Fruit fly (Drosophila melanogaster) whole organism, embryonic: ENCODE measurements around the gene AsnRS.
A peak's percentile ranks its signal among the peaks of the same experiment; 100 is the strongest.

Source experiments
- CG10147 ChIP-seq: fragments of 200-800 bp; sonication (Bioruptor generic); optimal IDR thresholded peaks from 2 replicates; lab custom pipeline; 2019; ENCODE audit warnings: missing biosample characterization, mild to moderate bottlenecking, missing genetic modification characterization, moderate library complexity
- CG11093 ChIP-seq: fragments of 200-800 bp; sonication (Bioruptor generic); IDR thresholded peaks from 3 replicates; pipeline ENCODE4 v1.3.6; 2022; ENCODE audit warnings: missing biosample characterization, missing genetic modification characterization
- CG11696 ChIP-seq: fragments of 200-800 bp; sonication (Bioruptor generic); IDR thresholded peaks from 2 replicates; pipeline ENCODE4 v1.3.6; 2022; ENCODE audit warnings: missing biosample characterization, missing genetic modification characterization
- CG12299 ChIP-seq: fragments of 200-800 bp; sonication (Bioruptor generic); optimal IDR thresholded peaks from 2 replicates; lab custom pipeline; 2018; ENCODE audit warnings: missing biosample characterization, mild to moderate bottlenecking, missing genetic modification characterization
- CG12659 ChIP-seq: fragments of 200-800 bp; sonication (Bioruptor generic); optimal IDR thresholded peaks from 3 replicates; lab custom pipeline; 2017; ENCODE audit warnings: mild to moderate bottlenecking, missing biosample characterization, missing genetic modification reagents, missing genetic modification characterization
- CG13775 ChIP-seq: fragments of 200-800 bp; sonication (Bioruptor generic); optimal IDR thresholded peaks from 3 replicates; lab custom pipeline; 2017; ENCODE audit warnings: missing biosample characterization, mild to moderate bottlenecking, missing genetic modification characterization
- CG13894 ChIP-seq: fragments of 200-800 bp; sonication (Bioruptor generic); optimal IDR thresholded peaks from 3 replicates; lab custom pipeline; 2018; ENCODE audit warnings: missing biosample characterization, mild to moderate bottlenecking, missing genetic modification characterization, moderate library complexity
- CG14441 ChIP-seq: fragments of 200-800 bp; sonication (Bioruptor generic); IDR thresholded peaks from 2 replicates; pipeline ENCODE4 v1.3.6; 2022; ENCODE audit warnings: missing biosample characterization, missing genetic modification characterization
- CG15269 ChIP-seq: fragments of 200-800 bp; sonication (Bioruptor generic); optimal IDR thresholded peaks from 2 replicates; lab custom pipeline; 2018; ENCODE audit warnings: missing biosample characterization, mild to moderate bottlenecking, missing genetic modification characterization, moderate library complexity
- CG16813 ChIP-seq: fragments of 200-800 bp; sonication (Bioruptor generic); IDR thresholded peaks from 3 replicates; pipeline ENCODE4 v1.3.6; 2022; ENCODE audit warnings: missing biosample characterization, missing genetic modification characterization; ENCODE audit not compliant: partially characterized antibody
- CG2120 ChIP-seq: fragments of 200-800 bp; sonication (Bioruptor generic); optimal IDR thresholded peaks from 3 replicates; lab custom pipeline; 2016; ENCODE audit warnings: missing biosample characterization, missing genetic modification characterization
- CG2678 ChIP-seq: fragments of 200-800 bp; sonication (Bioruptor generic); optimal IDR thresholded peaks from 3 replicates; lab custom pipeline; 2019; ENCODE audit warnings: missing biosample characterization, mild to moderate bottlenecking, missing genetic modification characterization, moderate library complexity
- CG32772 ChIP-seq: fragments of 200-800 bp; sonication (Bioruptor generic); IDR thresholded peaks from 2 replicates; pipeline ENCODE4 v1.3.6; 2022; ENCODE audit warnings: missing biosample characterization, missing genetic modification characterization
- CG6791 ChIP-seq: fragments of 200-800 bp; sonication (Bioruptor generic); IDR thresholded peaks from 3 replicates; pipeline ENCODE4 v1.3.6; 2022; ENCODE audit warnings: missing biosample characterization, missing genetic modification characterization; ENCODE audit not compliant: partially characterized antibody
- CG7928 ChIP-seq: fragments of 200-800 bp; sonication (Bioruptor generic); optimal IDR thresholded peaks from 2 replicates; lab custom pipeline; 2017; ENCODE audit warnings: missing biosample characterization, mild to moderate bottlenecking, missing genetic modification characterization
- CG9215 ChIP-seq: fragments of 200-800 bp; sonication (Bioruptor generic); IDR thresholded peaks from 2 replicates; pipeline ENCODE4 v1.3.6; 2022; ENCODE audit warnings: missing biosample characterization, missing genetic modification characterization
- CG9727 ChIP-seq: fragments of 200-800 bp; sonication (Bioruptor generic); optimal IDR thresholded peaks from 3 replicates; lab custom pipeline; 2017; ENCODE audit warnings: missing biosample characterization, mild to moderate bottlenecking, missing genetic modification characterization
- CG9817 ChIP-seq: fragments of 200-800 bp; sonication (Bioruptor generic); optimal IDR thresholded peaks from 2 replicates; lab custom pipeline; 2018; ENCODE audit warnings: missing biosample characterization, mild to moderate bottlenecking, missing genetic modification characterization, moderate library complexity
- CHES-1-like ChIP-seq: fragments of 200-800 bp; sonication (Bioruptor generic); optimal IDR thresholded peaks from 2 replicates; lab custom pipeline; 2016; ENCODE audit warnings: missing biosample characterization, missing genetic modification characterization
- Deaf1 ChIP-seq: fragments of 200-800 bp; optimal IDR thresholded peaks from 3 replicates; lab custom pipeline; 2019; ENCODE audit warnings: missing biosample characterization, mild to moderate bottlenecking, missing genetic modification characterization, moderate library complexity
- Eip74EF ChIP-seq, 2 experiments: fragments of 200-800 bp in 1 of 2; fragments of >200 bp in 1 of 2; sonication (Bioruptor generic) in 1 of 2; optimal IDR thresholded peaks; 2 replicates each; lab custom pipeline; 2017 to 2019; ENCODE audit warnings: missing biosample characterization in 2 of 2, missing genetic modification characterization in 2 of 2, mild to moderate bottlenecking in 1 of 2, moderate library complexity in 1 of 2
- HmgD ChIP-seq: fragments of 200-800 bp; sonication (Bioruptor generic); optimal IDR thresholded peaks from 3 replicates; lab custom pipeline; 2016; ENCODE audit warnings: missing biosample characterization, missing genetic modification characterization
- Hmx ChIP-seq: fragments of 200-800 bp; sonication (Bioruptor generic); optimal IDR thresholded peaks from 2 replicates; lab custom pipeline; 2016; ENCODE audit warnings: missing biosample characterization, missing genetic modification characterization
- Mrtf ChIP-seq: fragments of 200-800 bp; sonication (Bioruptor generic); IDR thresholded peaks from 3 replicates; pipeline ENCODE4 v1.3.6; 2022; ENCODE audit warnings: missing biosample characterization, missing genetic modification characterization
- Nf-YB ChIP-seq: fragments of 200-800 bp; sonication (Bioruptor generic); optimal IDR thresholded peaks from 3 replicates; lab custom pipeline; 2019; ENCODE audit warnings: missing biosample characterization, mild to moderate bottlenecking, missing genetic modification characterization, moderate library complexity
- Sox100B ChIP-seq: fragments of 200-800 bp; sonication (Bioruptor generic); optimal IDR thresholded peaks from 3 replicates; lab custom pipeline; 2018; ENCODE audit warnings: missing biosample characterization, mild to moderate bottlenecking, missing genetic modification characterization
- ac ChIP-seq: fragments of 200-800 bp; sonication (Bioruptor generic); optimal IDR thresholded peaks from 3 replicates; lab custom pipeline; 2017; ENCODE audit warnings: missing biosample characterization, mild to moderate bottlenecking, missing genetic modification characterization
- ara ChIP-seq: fragments of 200-800 bp; sonication (Bioruptor generic); IDR thresholded peaks from 2 replicates; pipeline ENCODE4 v1.3.6; 2022; ENCODE audit warnings: missing biosample characterization, missing genetic modification characterization
- ase ChIP-seq: fragments of 200-800 bp; sonication (Bioruptor generic); IDR thresholded peaks from 3 replicates; pipeline ENCODE4 v1.3.6; 2022; ENCODE audit warnings: missing biosample characterization, missing genetic modification characterization
- ash1 ChIP-seq: fragments of 200-800 bp; sonication (Bioruptor generic); optimal IDR thresholded peaks from 2 replicates; lab custom pipeline; 2018; ENCODE audit warnings: missing biosample characterization, mild to moderate bottlenecking, missing genetic modification characterization
- bigmax ChIP-seq: fragments of 200-800 bp; sonication (Bioruptor generic); optimal IDR thresholded peaks from 2 replicates; lab custom pipeline; 2018; ENCODE audit warnings: missing biosample characterization, mild to moderate bottlenecking, missing genetic modification characterization
- bowl ChIP-seq: fragments of 200-800 bp; sonication (Bioruptor generic); IDR thresholded peaks from 2 replicates; pipeline ENCODE4 v1.3.6; 2022; ENCODE audit warnings: missing biosample characterization, missing genetic modification characterization
- chif ChIP-seq, 2 experiments: fragments of 200-800 bp; sonication (Bioruptor generic); optimal IDR thresholded peaks; 3 replicates each; lab custom pipeline; 2016; ENCODE audit warnings: missing biosample characterization in 2 of 2, missing genetic modification characterization in 2 of 2
- croc ChIP-seq: fragments of 200-800 bp; sonication (Bioruptor generic); conservative IDR thresholded peaks from 3 replicates; pipeline ENCODE4 v1.3.6; 2022; ENCODE audit warnings: missing biosample characterization, missing genetic modification characterization
- dpn ChIP-seq, 2 experiments: fragments of 200-800 bp; sonication (Bioruptor generic); optimal IDR thresholded peaks; 3 replicates each; lab custom pipeline; 2016; ENCODE audit warnings: missing biosample characterization in 2 of 2, missing genetic modification characterization in 2 of 2
- gcm ChIP-seq: fragments of 200-800 bp; sonication (Bioruptor generic); optimal IDR thresholded peaks from 2 replicates; lab custom pipeline; 2019; ENCODE audit warnings: missing biosample characterization, mild to moderate bottlenecking, missing genetic modification characterization, moderate library complexity
- gsb ChIP-seq: fragments of 200-800 bp; sonication (Bioruptor generic); IDR thresholded peaks from 2 replicates; pipeline ENCODE4 v1.3.6; 2022; ENCODE audit warnings: missing biosample characterization, missing genetic modification characterization
- gsb-n ChIP-seq: fragments of 200-800 bp; sonication (Bioruptor generic); optimal IDR thresholded peaks from 3 replicates; lab custom pipeline; 2018; ENCODE audit warnings: missing biosample characterization, mild to moderate bottlenecking, missing genetic modification characterization
- gt ChIP-seq: fragments of 200-800 bp; sonication (Bioruptor generic); IDR thresholded peaks from 2 replicates; pipeline ENCODE4 v1.3.6; 2022; ENCODE audit warnings: missing biosample characterization, missing genetic modification characterization
- jigr1 ChIP-seq: fragments of 200-800 bp; sonication (Bioruptor generic); IDR thresholded peaks from 3 replicates; pipeline ENCODE4 v1.3.6; 2022; ENCODE audit warnings: missing biosample characterization, missing genetic modification characterization
- jing ChIP-seq: fragments of 200-800 bp; sonication (Bioruptor generic); optimal IDR thresholded peaks from 2 replicates; lab custom pipeline; 2018; ENCODE audit warnings: missing biosample characterization, mild to moderate bottlenecking, missing genetic modification characterization
- oc ChIP-seq: fragments of 200-800 bp; sonication (Bioruptor generic); optimal IDR thresholded peaks from 2 replicates; lab custom pipeline; 2018; ENCODE audit warnings: missing biosample characterization, mild to moderate bottlenecking, missing genetic modification characterization, moderate library complexity
- pb ChIP-seq: fragments of 200-800 bp; sonication (Bioruptor generic); optimal IDR thresholded peaks from 3 replicates; lab custom pipeline; 2016; ENCODE audit warnings: missing biosample characterization, missing genetic modification characterization
- phol ChIP-seq: fragments of 200-800 bp; sonication (Bioruptor generic); optimal IDR thresholded peaks from 3 replicates; lab custom pipeline; 2018; ENCODE audit warnings: missing biosample characterization, mild to moderate bottlenecking, missing genetic modification characterization, moderate library complexity
- pita ChIP-seq: fragments of 200-800 bp; sonication (Bioruptor generic); optimal IDR thresholded peaks from 2 replicates; lab custom pipeline; 2017; ENCODE audit warnings: missing biosample characterization, mild to moderate bottlenecking, missing genetic modification characterization
- sisA ChIP-seq: fragments of 200-800 bp; sonication (Bioruptor generic); IDR thresholded peaks from 2 replicates; pipeline ENCODE4 v1.3.6; 2022; ENCODE audit warnings: missing biosample characterization, missing genetic modification characterization
- tup ChIP-seq: fragments of 200-800 bp; sonication (Bioruptor generic); optimal IDR thresholded peaks from 2 replicates; lab custom pipeline; 2016; ENCODE audit warnings: missing biosample characterization, mild to moderate bottlenecking, missing genetic modification characterization, moderate library complexity
- zfh1 ChIP-seq: fragments of 200-800 bp; sonication (Bioruptor generic); IDR thresholded peaks from 3 replicates; pipeline ENCODE4 v1.3.6; 2022; ENCODE audit warnings: missing biosample characterization, missing genetic modification characterization

The AsnRS gene

DNA sequence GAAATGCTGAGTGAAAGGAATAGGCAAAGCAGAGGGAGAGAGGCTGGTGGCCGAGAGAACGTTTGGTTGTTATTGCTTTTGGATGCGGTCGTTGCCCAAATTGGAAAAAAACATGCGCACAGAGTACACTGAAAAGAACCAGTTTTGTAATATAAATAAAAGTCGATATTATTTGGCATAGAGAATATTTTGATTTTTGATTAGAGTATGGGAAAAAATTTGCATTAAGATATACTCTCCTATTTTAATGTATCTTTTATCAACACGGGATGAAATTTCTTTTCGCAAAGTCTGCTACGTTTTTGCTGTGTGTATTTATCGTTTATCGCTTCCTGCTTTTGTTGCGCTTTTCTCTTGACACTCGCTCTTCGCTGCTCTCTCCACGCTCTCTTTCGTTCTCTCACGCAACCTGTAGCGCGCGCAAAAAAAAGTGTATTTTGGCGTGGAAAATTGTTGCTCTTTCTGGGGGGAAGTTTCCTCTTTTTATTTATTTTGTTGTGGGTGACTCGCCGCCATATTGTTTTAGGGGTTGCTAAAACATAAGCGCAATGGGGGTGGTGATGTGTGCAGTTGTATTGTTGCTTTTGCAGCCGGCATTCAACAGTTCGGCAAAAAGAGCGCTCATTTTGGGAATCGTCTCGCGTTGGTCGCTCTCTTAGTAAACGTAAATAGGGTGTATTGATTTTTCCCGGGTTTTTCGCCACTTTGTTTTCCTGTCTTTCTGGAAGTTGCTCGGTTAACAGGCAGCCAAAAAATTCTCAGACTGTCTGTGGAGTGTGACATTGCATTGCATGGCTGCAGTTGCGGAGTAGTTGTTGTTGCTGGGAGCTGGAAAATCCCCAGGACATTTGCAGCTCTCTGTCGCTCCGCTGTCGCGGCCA is 33.4 kb upstream of the AsnRS start (continued):
- TF ChIP-seq CG9727 (peak; percentile 96), Mrtf (peak; percentile 94), ac (GFP tag; lab: Kevin White, UChicago) (peak; percentile 71), CG32772 (GFP tag; lab: Robert Waterston, UW) (peak; percentile 98), ase (GFP tag; lab: Robert Waterston, UW) (peak; percentile 97), CG12299 (tag; lab: Kevin White, UChicago) (peak; percentile 96), gsb-n (peak; percentile 97), CG6791 (GFP tag; lab: Robert Waterston, UW) (no peak), bowl (GFP tag; lab: Robert Waterston, UW) (peak; percentile 94), CG13775 (peak; percentile 93), Nf-YB (peak; percentile 82), gcm (GFP tag; lab: Kevin White, UChicago) (peak; percentile 96), Hmx (GFP tag; lab: Kevin White, UChicago) (peak; percentile 82), ash1 (GFP tag; lab: Kevin White, UChicago) (no peak), dpn (GFP tag; optimal IDR thresholded peaks at IDR 0.05; lab: Kevin White, UChicago) (peak; percentile 96 to 97), CG14441 (peak; percentile 98), bigmax (GFP tag; lab: Kevin White, UChicago) (peak; percentile 57), oc (tag; lab: Kevin White, UChicago) (peak; percentile 98), CG15269 (peak; percentile 95), CHES-1-like (GFP tag; lab: Kevin White, UChicago) (peak; percentile 92), pb (peak; percentile 91), sisA (peak; percentile 96), Sox100B (GFP tag; lab: Kevin White, UChicago) (peak; percentile 96), CG10147 (peak; percentile 93), tup (GFP tag; lab: Kevin White, UChicago) (peak; percentile 84), croc (peak; percentile 96), ara (peak; percentile 98), CG16813 (GFP tag; lab: Robert Waterston, UW) (no peak), gt (GFP tag; lab: Robert Waterston, UW) (peak; percentile 91), CG12659 (peak; percentile 95), chif (GFP tag; optimal IDR thresholded peaks at IDR 0.05; lab: Kevin White, UChicago) (peak; percentile 93 to 98), HmgD (GFP tag; lab: Kevin White, UChicago) (peak; percentile 67), zfh1 (peak; percentile 96), CG2120 (peak; percentile 97), CG9215 (peak; percentile 92), jing (GFP tag; lab: Kevin White, UChicago) (peak; percentile 90), CG13894 (tag; lab: Kevin White, UChicago) (peak; percentile 93), CG11093 (GFP tag; lab: Robert Waterston, UW) (peak; percentile 95), gsb (GFP tag; lab: Robert Waterston, UW) (peak; percentile 96), jigr1 (GFP tag; lab: Robert Waterston, UW) (peak; percentile 94), phol (peak; percentile 97), CG2678 (peak; percentile 98), pita (GFP tag; lab: Kevin White, UChicago) (no peak), Eip74EF (GFP tag; optimal IDR thresholded peaks at IDR 0.05; lab: Kevin White, UChicago) (peak in 1 of 2 experiments; percentile 97), CG7928 (GFP tag; lab: Kevin White, UChicago) (peak; percentile 73), CG11696 (GFP tag; lab: Robert Waterston, UW) (peak; percentile 94), Deaf1 (tag; lab: Kevin White, UChicago) (peak; percentile 81), CG9817 (tag; lab: Kevin White, UChicago) (peak; percentile 90)
